Fruit fly (Drosophila melanogaster): ENCODE measurements around the gene r.

dm6 chrX:16632135-16632534, 23.0 kb upstream of the r start, which contains the start of gene CG9777:
- TF ChIP-seq gem (tag; optimal IDR thresholded peaks at IDR 0.05) (no peak), CG9932 (GFP tag; IDR thresholded peaks at IDR 0.05) (no peak), Neu2 (GFP tag; optimal IDR thresholded peaks at IDR 0.05; ENCODE audit: borderline replicate concordance) (no peak), sim (GFP tag; IDR thresholded peaks at IDR 0.05) (no peak), luna (GFP tag; optimal IDR thresholded peaks at IDR 0.05) (no peak), CG16813 (GFP tag; IDR thresholded peaks at IDR 0.05; ENCODE audit: partially characterized antibody) (no peak), CG6654 (GFP tag; optimal IDR thresholded peaks at IDR 0.05) (no peak), oc (tag; optimal IDR thresholded peaks at IDR 0.05) (no peak), jing (GFP tag; optimal IDR thresholded peaks at IDR 0.05) (no peak)
